Fruit fly (Drosophila melanogaster) whole organism: ENCODE measurements around the gene fd3F.

Experiments
- EcR ChIP-seq, 2 experiments: fragments of >200 bp; optimal IDR thresholded peaks; 2 replicates each; lab custom pipeline; 2017; ENCODE audit warnings: missing biosample characterization in 2 of 2, missing genetic modification characterization in 2 of 2, missing genetic modification reagents in 2 of 2
- psq ChIP-seq: fragments of >200 bp; optimal IDR thresholded peaks from 2 replicates; lab custom pipeline; 2017

DNA sequence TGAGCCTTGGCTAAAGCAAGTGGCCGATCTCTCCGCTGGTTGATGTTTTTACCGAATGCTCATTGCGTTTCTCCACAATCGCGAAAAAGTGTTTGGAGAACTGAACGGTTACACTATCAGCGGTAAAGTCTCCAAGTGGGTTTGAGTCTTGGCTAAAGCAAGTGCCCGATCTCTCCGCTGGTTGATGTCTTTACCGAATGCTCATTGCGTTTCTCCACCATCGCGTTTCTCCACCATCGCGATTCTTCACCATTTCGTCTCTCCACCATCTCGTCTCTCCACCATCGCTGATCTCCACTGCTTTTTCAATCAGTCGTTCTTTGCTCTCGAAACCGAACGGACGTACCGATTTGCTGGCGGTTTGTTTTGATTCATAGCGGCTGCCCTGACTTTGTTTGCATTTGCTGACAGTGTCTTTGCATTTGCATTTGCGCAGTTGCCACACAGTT is 9.2 kb downstream of the fd3F start, which contains the start of gene ec:
- no peak for TF ChIP-seq EcR (GFP tag; optimal IDR thresholded peaks at IDR 0.05; lab: Kevin White, UChicago)
- TF ChIP-seq psq (lab: Kevin White, UChicago) = no peak
